Worm (Caenorhabditis elegans): ENCODE data around the gene ubc-18.

DNA sequence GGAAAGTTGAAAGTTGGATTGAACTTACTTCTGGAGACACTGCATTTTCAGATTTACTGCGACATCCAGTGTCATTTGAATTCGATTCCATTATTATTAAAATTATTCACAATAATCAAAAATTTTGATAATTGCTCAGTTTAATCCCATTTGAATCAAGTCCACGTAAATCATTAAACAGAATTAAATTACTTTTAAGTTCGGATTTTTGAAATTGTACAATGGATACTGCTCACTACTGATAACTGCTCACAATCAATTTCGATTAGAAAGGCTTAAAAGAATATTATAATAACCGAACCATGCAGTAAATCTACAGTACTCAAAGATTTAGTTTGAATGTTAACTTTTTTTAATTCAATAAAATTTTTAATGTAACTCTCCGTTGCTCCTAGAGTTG lies 4.2 kb downstream of the ubc-18 start, which contains the start of gene R01H2.4:
- TF ChIP-seq W03F9.2 (tag; optimal IDR thresholded peaks at IDR 0.05): no peak
- TF ChIP-seq him-1 (tag; optimal IDR thresholded peaks at IDR 0.05): no peak
- no peak for TF ChIP-seq dao-5 (tag; optimal IDR thresholded peaks at IDR 0.05)

Data from whole organism, L4/young adult.